Fruit fly (Drosophila melanogaster): ENCODE data around the gene Mkp.

Gene Mkp

dm6 chr3L:133806-134325, 50.5 kb downstream of the Mkp start:
- no peak for TF ChIP-seq CTCF (optimal IDR thresholded peaks at IDR 0.05)
- TF ChIP-seq CG8478 (optimal IDR thresholded peaks at IDR 0.05): no peak

dm6 chr3L:133383-133782, 51.0 kb downstream of the Mkp start:
- TF ChIP-seq CG8478 (optimal IDR thresholded peaks at IDR 0.05) (no peak), CTCF (optimal IDR thresholded peaks at IDR 0.05) (no peak)

Measured in S2 (cell line).